Worm (Caenorhabditis elegans) whole organism, L4 larva: Measurements from ENCODE around the gene F40G9.9.

ENCODE experiments used
- R02D3.7 ChIP-seq: fragments of 150-350 bp; sonication (generic microtip); optimal IDR thresholded peaks from 3 replicates; lab custom pipeline; 2014; ENCODE audit warnings: missing biosample characterization, missing genetic modification characterization
- Y105C5A.15 ChIP-seq: fragments of 200-800 bp; sonication (Bioruptor generic); IDR thresholded peaks from 2 replicates; pipeline ENCODE4 v1.3.6; 2022; ENCODE audit warnings: missing genetic modification characterization, missing compliant biosample characterization
- daf-8 ChIP-seq: fragments of 200-800 bp; sonication (Bioruptor generic); IDR thresholded peaks from 2 replicates; pipeline ENCODE4 v1.3.6; 2022; ENCODE audit warnings: missing genetic modification characterization, missing compliant biosample characterization
- gei-8 ChIP-seq: fragments of 200-800 bp; sonication (Bioruptor generic); optimal IDR thresholded peaks from 2 replicates; lab custom pipeline; 2018; ENCODE audit warnings: mild to moderate bottlenecking, missing genetic modification characterization, missing compliant biosample characterization
- lin-38 ChIP-seq: fragments of 200-800 bp; sonication (Bioruptor generic); IDR thresholded peaks from 2 replicates; pipeline ENCODE4 v1.3.6; 2022; ENCODE audit warnings: missing genetic modification reagents, missing genetic modification characterization, missing compliant biosample characterization
- nhr-6 ChIP-seq: fragments of 150-350 bp; optimal IDR thresholded peaks from 2 replicates; lab custom pipeline; 2014; ENCODE audit warnings: missing biosample characterization, missing genetic modification characterization
- unc-130 ChIP-seq: sonication (generic microtip); optimal IDR thresholded peaks from 2 replicates; lab custom pipeline; 2016; ENCODE audit warnings: missing genetic modification reagents, missing genetic modification characterization, missing compliant biosample characterization

ce11 chrIII:177715-178114, 6.2 kb upstream of the F40G9.9 start, which contains the start of gene F40G9.14:
- no peak for TF ChIP-seq gei-8 (GFP tag; lab: Kevin White, UChicago)
- no peak for TF ChIP-seq daf-8 (GFP tag; lab: Robert Waterston, UW)
- TF ChIP-seq lin-38 (GFP tag; lab: Robert Waterston, UW) = no peak
- TF ChIP-seq unc-130 (GFP tag; lab: Kevin White, UChicago) = no peak
- TF ChIP-seq R02D3.7 (tag; lab: Kevin White, UChicago) = no peak
- no peak for TF ChIP-seq Y105C5A.15
- TF ChIP-seq nhr-6 (tag; lab: Kevin White, UChicago) = no peak
